Worm (Caenorhabditis elegans): Measurements from ENCODE around the gene K07E3.2.

ce11 chrX:8082703-8083102, 21.4 kb upstream of the K07E3.2 start:
- TF ChIP-seq elt-2 (tag; optimal IDR thresholded peaks at IDR 0.05) (no peak), efl-1 (optimal IDR thresholded peaks at IDR 0.05) (no peak), efl-1 (GFP tag; optimal IDR thresholded peaks at IDR 0.05 in 1 of 2) (no peak), unc-62 (GFP tag; optimal IDR thresholded peaks at IDR 0.05) (no peak), aly-2 (tag; optimal IDR thresholded peaks at IDR 0.05) (no peak), ztf-11 (tag; optimal IDR thresholded peaks at IDR 0.05) (no peak), zip-4 (GFP tag; optimal IDR thresholded peaks at IDR 0.05) (no peak)

All from whole organism, L1 larva.